Worm (Caenorhabditis elegans): ENCODE results near the gene BE10.4.

DNA sequence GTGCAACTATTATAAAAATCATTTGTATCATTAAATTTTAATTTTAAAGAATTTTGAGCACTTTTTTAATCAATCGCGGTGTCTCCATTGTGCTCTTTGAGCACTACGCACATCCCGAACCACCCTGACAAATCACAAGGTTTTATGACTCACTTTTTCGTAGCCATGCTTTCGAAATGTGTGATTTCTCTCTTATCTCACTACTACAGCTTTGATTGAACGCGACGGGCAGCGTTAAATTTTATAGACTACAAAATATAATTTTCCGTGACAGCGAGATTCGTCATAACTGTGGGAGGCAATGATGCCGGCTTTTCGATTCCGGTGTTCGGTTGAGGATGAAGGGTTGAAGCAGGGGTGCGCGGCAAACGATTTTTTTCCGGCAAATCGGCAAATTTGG is 36.4 kb downstream of the BE10.4 start:
- TF ChIP-seq efl-1 (GFP tag; optimal IDR thresholded peaks at IDR 0.05) (no peak), unc-62 (GFP tag; optimal IDR thresholded peaks at IDR 0.05) (no peak)
